Worm (Caenorhabditis elegans): ENCODE data around the gene C38C10.3.

C38C10.3 gene

ce11 chrIII:9334174-9334573, 51.3 kb downstream of the C38C10.3 start, which contains the start of gene elo-4:
TSS of gene elo-4 (minus strand) at chrIII:9334274.
- no peak for TF ChIP-seq unc-62 (GFP tag; optimal IDR thresholded peaks at IDR 0.05 in 1 of 2)
- no peak for TF ChIP-seq unc-62 (tag; optimal IDR thresholded peaks at IDR 0.05)
- TF ChIP-seq dmd-8 (GFP tag; IDR thresholded peaks at IDR 0.05), result no peak
- no peak for TF ChIP-seq unc-39 (tag; optimal IDR thresholded peaks at IDR 0.05)
- TF ChIP-seq duxl-1 (tag; optimal IDR thresholded peaks at IDR 0.05; ENCODE audit: poor library complexity), result no peak
- no peak for TF ChIP-seq nhr-77 (tag; optimal IDR thresholded peaks at IDR 0.05)
- no peak for TF ChIP-seq nhr-111 (GFP tag; optimal IDR thresholded peaks at IDR 0.05)
- TF ChIP-seq fos-1 (tag; optimal IDR thresholded peaks at IDR 0.05), result no peak
- no peak for TF ChIP-seq nhr-6 (tag; optimal IDR thresholded peaks at IDR 0.05)
- TF ChIP-seq ceh-32 (tag; optimal IDR thresholded peaks at IDR 0.05; ENCODE audit: poor library complexity), result no peak
